Fruit fly (Drosophila melanogaster): ENCODE data around the gene PpD3.

dm6 chr3R:9783240-9783917 is 35.7 kb downstream of the PpD3 start:
- TF ChIP-seq usp (GFP tag; optimal IDR thresholded peaks at IDR 0.05), result no peak
- TF ChIP-seq CG8478 (optimal IDR thresholded peaks at IDR 0.05), result no peak
- no peak for TF ChIP-seq Dll (optimal IDR thresholded peaks at IDR 0.05)
- no peak for TF ChIP-seq EcR (GFP tag; optimal IDR thresholded peaks at IDR 0.05)
- no peak for TF ChIP-seq pan (optimal IDR thresholded peaks at IDR 0.05)
